Worm (Caenorhabditis elegans): ENCODE data around the gene Y51A2A.6.

- TF ChIP-seq attf-6 (GFP tag; IDR thresholded peaks at IDR 0.05) (no peak), mcd-1 (GFP tag; IDR thresholded peaks at IDR 0.05) (no peak), ama-1 (optimal IDR thresholded peaks at IDR 0.05) (no peak), ama-1 (GFP tag; optimal IDR thresholded peaks at IDR 0.05) (no peak), hlh-12 (tag; optimal IDR thresholded peaks at IDR 0.05) (no peak), madf-8 (GFP tag; conservative IDR thresholded peaks at IDR 0.05) (no peak), madf-3 (GFP tag; IDR thresholded peaks at IDR 0.05) (no peak), B0035.1 (tag; optimal IDR thresholded peaks at IDR 0.05) (no peak), snpc-4 (GFP tag; optimal IDR thresholded peaks at IDR 0.05) (no peak), snpc-4 (tag; optimal IDR thresholded peaks at IDR 0.05) (no peak)
Observed at ce11 chrV:18266238-18266637, 36.3 kb upstream of the Y51A2A.6 start, which contains the start of gene R10E8.6.
